Fruit fly (Drosophila melanogaster) whole organism, embryonic: Measurements from ENCODE around the gene Cyp4d21.

Experiments used
- CG10267 ChIP-seq: fragments of 200-800 bp; sonication (Bioruptor generic); optimal IDR thresholded peaks from 2 replicates; lab custom pipeline; 2018; ENCODE audit warnings: missing biosample characterization, mild to moderate bottlenecking, missing genetic modification characterization, moderate library complexity
- CG11696 ChIP-seq: fragments of 200-800 bp; sonication (Bioruptor generic); IDR thresholded peaks from 2 replicates; pipeline ENCODE4 v1.3.6; 2022; ENCODE audit warnings: missing biosample characterization, missing genetic modification characterization
- CG12071 ChIP-seq: fragments of 200-800 bp; sonication (Bioruptor generic); optimal IDR thresholded peaks from 3 replicates; lab custom pipeline; 2018; ENCODE audit warnings: missing biosample characterization, mild to moderate bottlenecking, missing genetic modification characterization
- CG12299 ChIP-seq: fragments of 200-800 bp; sonication (Bioruptor generic); optimal IDR thresholded peaks from 2 replicates; lab custom pipeline; 2018; ENCODE audit warnings: missing biosample characterization, mild to moderate bottlenecking, missing genetic modification characterization
- CG14860 ChIP-seq: fragments of 200-800 bp; sonication (Bioruptor generic); IDR thresholded peaks from 3 replicates; pipeline ENCODE4 v1.3.6; 2022; ENCODE audit warnings: missing biosample characterization, missing genetic modification characterization; ENCODE audit not compliant: partially characterized antibody
- CG15479 ChIP-seq: fragments of 200-800 bp; sonication (Bioruptor generic); optimal IDR thresholded peaks from 3 replicates; lab custom pipeline; 2019; ENCODE audit warnings: missing biosample characterization, mild to moderate bottlenecking, missing genetic modification characterization, moderate library complexity
- CG17612 ChIP-seq: fragments of 200-800 bp; sonication (Bioruptor generic); IDR thresholded peaks from 2 replicates; pipeline ENCODE4 v1.3.6; 2022; ENCODE audit warnings: missing biosample characterization, missing genetic modification characterization
- CG18476 ChIP-seq: fragments of 200-800 bp; sonication (Bioruptor generic); optimal IDR thresholded peaks from 2 replicates; lab custom pipeline; 2016; ENCODE audit warnings: missing biosample characterization, mild to moderate bottlenecking, missing genetic modification characterization
- CG18764 ChIP-seq: fragments of 200-800 bp; sonication (Bioruptor generic); optimal IDR thresholded peaks from 3 replicates; lab custom pipeline; 2016; ENCODE audit warnings: missing biosample characterization, missing genetic modification characterization
- CG30403 ChIP-seq: fragments of 200-800 bp; sonication (Bioruptor generic); optimal IDR thresholded peaks from 3 replicates; lab custom pipeline; 2016; ENCODE audit warnings: missing biosample characterization, missing genetic modification characterization
- CG31224 ChIP-seq: fragments of 200-800 bp; sonication (Bioruptor generic); IDR thresholded peaks from 2 replicates; pipeline ENCODE4 v1.3.6; 2022; ENCODE audit warnings: missing biosample characterization, missing genetic modification characterization
- CG6254 ChIP-seq: fragments of 200-800 bp; sonication (Bioruptor generic); optimal IDR thresholded peaks from 3 replicates; lab custom pipeline; 2017; ENCODE audit warnings: mild to moderate bottlenecking, missing biosample characterization, missing genetic modification reagents, missing genetic modification characterization
- CG6654 ChIP-seq: fragments of 200-800 bp; sonication (Bioruptor generic); optimal IDR thresholded peaks from 2 replicates; lab custom pipeline; 2017; ENCODE audit warnings: missing biosample characterization, mild to moderate bottlenecking, missing genetic modification characterization
- CG7928 ChIP-seq: fragments of 200-800 bp; sonication (Bioruptor generic); optimal IDR thresholded peaks from 2 replicates; lab custom pipeline; 2017; ENCODE audit warnings: missing biosample characterization, mild to moderate bottlenecking, missing genetic modification characterization
- CG8765 ChIP-seq: fragments of 200-800 bp; sonication (Bioruptor generic); IDR thresholded peaks from 2 replicates; pipeline ENCODE4 v1.3.6; 2022; ENCODE audit warnings: missing biosample characterization, missing genetic modification characterization
- CG9876 ChIP-seq: fragments of 200-800 bp; sonication (Bioruptor generic); optimal IDR thresholded peaks from 2 replicates; lab custom pipeline; 2016; ENCODE audit warnings: missing biosample characterization, missing genetic modification characterization
- Dfd ChIP-seq, 2 experiments: fragments of >200 bp; optimal IDR thresholded peaks; 2 replicates each; lab custom pipeline; 2017; ENCODE audit warnings: missing biosample characterization in 2 of 2, missing genetic modification characterization in 2 of 2
- ERR ChIP-seq: fragments of 200-800 bp; sonication (Bioruptor generic); optimal IDR thresholded peaks from 2 replicates; lab custom pipeline; 2016; ENCODE audit warnings: missing biosample characterization, missing genetic modification characterization
- Ets97D ChIP-seq: fragments of 200-800 bp; sonication (Bioruptor generic); optimal IDR thresholded peaks from 3 replicates; lab custom pipeline; 2016; ENCODE audit warnings: missing biosample characterization, missing genetic modification characterization
- H2.0 ChIP-seq: fragments of 200-800 bp; sonication (Bioruptor generic); IDR thresholded peaks from 2 replicates; pipeline ENCODE4 v1.3.6; 2022; ENCODE audit warnings: missing biosample characterization, missing genetic modification characterization
- HLH3B ChIP-seq: fragments of 200-800 bp; sonication (Bioruptor generic); IDR thresholded peaks from 2 replicates; pipeline ENCODE4 v1.3.6; 2022; ENCODE audit warnings: missing biosample characterization, missing genetic modification characterization
- HLH54F ChIP-seq: fragments of 200-800 bp; sonication (Bioruptor generic); optimal IDR thresholded peaks from 3 replicates; lab custom pipeline; 2016; ENCODE audit warnings: missing biosample characterization, missing genetic modification characterization
- Hand ChIP-seq: fragments of 200-800 bp; sonication (Bioruptor generic); optimal IDR thresholded peaks from 2 replicates; lab custom pipeline; 2017; ENCODE audit warnings: mild to moderate bottlenecking, missing biosample characterization, missing genetic modification reagents, missing genetic modification characterization
- Hr3 ChIP-seq: fragments of 200-800 bp; sonication (Bioruptor generic); optimal IDR thresholded peaks from 3 replicates; lab custom pipeline; 2016; ENCODE audit warnings: missing biosample characterization, missing genetic modification characterization
- Hsf ChIP-seq: fragments of 200-800 bp; sonication (Bioruptor generic); optimal IDR thresholded peaks from 3 replicates; lab custom pipeline; 2016; ENCODE audit warnings: missing biosample characterization, missing genetic modification characterization
- Lpt ChIP-seq: fragments of >200 bp; optimal IDR thresholded peaks from 2 replicates; lab custom pipeline; 2018; ENCODE audit warnings: missing biosample characterization, missing genetic modification characterization
- Rfx ChIP-seq: fragments of 200-800 bp; sonication (Bioruptor generic); IDR thresholded peaks from 2 replicates; pipeline ENCODE4 v1.3.6; 2022; ENCODE audit warnings: missing biosample characterization, missing genetic modification characterization
- Sox102F ChIP-seq: fragments of 200-800 bp; sonication (Bioruptor generic); optimal IDR thresholded peaks from 2 replicates; lab custom pipeline; 2018; ENCODE audit warnings: missing biosample characterization, mild to moderate bottlenecking, missing genetic modification characterization, moderate library complexity
- bbx ChIP-seq: fragments of 200-800 bp; sonication (Bioruptor generic); IDR thresholded peaks from 2 replicates; pipeline ENCODE4 v1.3.6; 2022; ENCODE audit warnings: missing biosample characterization, missing genetic modification characterization; ENCODE audit not compliant: partially characterized antibody
- caup ChIP-seq: fragments of 200-800 bp; sonication (Bioruptor generic); optimal IDR thresholded peaks from 3 replicates; lab custom pipeline; 2017; ENCODE audit warnings: missing biosample characterization, mild to moderate bottlenecking, missing genetic modification characterization, moderate library complexity; ENCODE audit not compliant: severe bottlenecking
- chn ChIP-seq: fragments of 200-800 bp; sonication (Bioruptor generic); optimal IDR thresholded peaks from 2 replicates; lab custom pipeline; 2016; ENCODE audit warnings: missing biosample characterization, missing genetic modification characterization
- gce ChIP-seq: fragments of 200-800 bp; sonication (Bioruptor generic); IDR thresholded peaks from 3 replicates; pipeline ENCODE4 v1.3.6; 2022; ENCODE audit warnings: missing biosample characterization, missing genetic modification characterization
- gcm ChIP-seq: fragments of 200-800 bp; sonication (Bioruptor generic); optimal IDR thresholded peaks from 2 replicates; lab custom pipeline; 2019; ENCODE audit warnings: missing biosample characterization, mild to moderate bottlenecking, missing genetic modification characterization, moderate library complexity
- grau ChIP-seq: fragments of 200-800 bp; optimal IDR thresholded peaks from 3 replicates; lab custom pipeline; 2019; ENCODE audit warnings: missing biosample characterization, mild to moderate bottlenecking, missing genetic modification characterization, moderate library complexity
- gsb-n ChIP-seq: fragments of 200-800 bp; sonication (Bioruptor generic); optimal IDR thresholded peaks from 3 replicates; lab custom pipeline; 2018; ENCODE audit warnings: missing biosample characterization, mild to moderate bottlenecking, missing genetic modification characterization
- gt ChIP-seq: fragments of 200-800 bp; sonication (Bioruptor generic); IDR thresholded peaks from 2 replicates; pipeline ENCODE4 v1.3.6; 2022; ENCODE audit warnings: missing biosample characterization, missing genetic modification characterization
- hbn ChIP-seq: fragments of 200-800 bp; sonication (Bioruptor generic); IDR thresholded peaks from 2 replicates; pipeline ENCODE4 v1.3.6; 2022; ENCODE audit warnings: missing biosample characterization, missing genetic modification characterization; ENCODE audit not compliant: partially characterized antibody
- luna ChIP-seq: fragments of 200-800 bp; sonication (Bioruptor generic); optimal IDR thresholded peaks from 2 replicates; lab custom pipeline; 2016; ENCODE audit warnings: missing biosample characterization, missing genetic modification characterization
- peb ChIP-seq: fragments of 200-800 bp; sonication (Bioruptor generic); IDR thresholded peaks from 2 replicates; pipeline ENCODE4 v1.3.6; 2022; ENCODE audit warnings: missing biosample characterization, missing genetic modification characterization
- pnt ChIP-seq: fragments of 200-800 bp; sonication (Bioruptor generic); optimal IDR thresholded peaks from 3 replicates; lab custom pipeline; 2016; ENCODE audit warnings: missing biosample characterization, missing genetic modification characterization
- prd ChIP-seq, 3 experiments: fragments of >200 bp in 2 of 3; fragments of 200-800 bp in 1 of 3; sonication (Bioruptor generic) in 1 of 3; optimal IDR thresholded peaks in 2 of 3; IDR thresholded peaks in 1 of 3; 2 replicates in 2 of 3; 3 replicates in 1 of 3; pipeline versions ENCODE4 v1.3.6 to Lab custom; 2017 to 2022; ENCODE audit warnings: missing biosample characterization in 1 of 3, missing genetic modification characterization in 1 of 3
- rib ChIP-seq: fragments of 200-800 bp; sonication (Bioruptor generic); IDR thresholded peaks from 2 replicates; pipeline ENCODE4 v1.3.6; 2022; ENCODE audit warnings: missing biosample characterization, missing genetic modification characterization
- run ChIP-seq: fragments of 200-800 bp; sonication (Bioruptor generic); optimal IDR thresholded peaks from 3 replicates; lab custom pipeline; 2018; ENCODE audit warnings: missing biosample characterization, mild to moderate bottlenecking, missing genetic modification characterization
- sim ChIP-seq: fragments of 200-800 bp; sonication (Bioruptor generic); IDR thresholded peaks from 2 replicates; pipeline ENCODE4 v1.3.6; 2022; ENCODE audit warnings: missing biosample characterization, missing genetic modification characterization
- sna ChIP-seq: fragments of 200-800 bp; sonication (Bioruptor generic); IDR thresholded peaks from 2 replicates; pipeline ENCODE4 v1.3.6; 2022; ENCODE audit warnings: missing biosample characterization, missing genetic modification characterization; ENCODE audit not compliant: partially characterized antibody
- so ChIP-seq: fragments of 200-800 bp; sonication (Bioruptor generic); IDR thresholded peaks from 3 replicates; pipeline ENCODE4 v1.3.6; 2022; ENCODE audit warnings: missing biosample characterization, missing genetic modification characterization
- sr ChIP-seq: fragments of 200-800 bp; sonication (Bioruptor generic); IDR thresholded peaks from 3 replicates; pipeline ENCODE4 v1.3.6; 2022; ENCODE audit warnings: missing biosample characterization, missing genetic modification characterization
- sug ChIP-seq: fragments of 200-800 bp; optimal IDR thresholded peaks from 2 replicates; lab custom pipeline; 2019; ENCODE audit warnings: missing biosample characterization, mild to moderate bottlenecking, missing genetic modification characterization, moderate library complexity
- toy ChIP-seq: fragments of 200-800 bp; sonication (Bioruptor generic); IDR thresholded peaks from 2 replicates; pipeline ENCODE4 v1.3.6; 2022; ENCODE audit warnings: missing biosample characterization, missing genetic modification characterization
- tup ChIP-seq: fragments of 200-800 bp; sonication (Bioruptor generic); optimal IDR thresholded peaks from 2 replicates; lab custom pipeline; 2016; ENCODE audit warnings: missing biosample characterization, mild to moderate bottlenecking, missing genetic modification characterization, moderate library complexity
- unc-4 ChIP-seq: fragments of 200-800 bp; sonication (Bioruptor generic); IDR thresholded peaks from 2 replicates; pipeline ENCODE4 v1.3.6; 2022; ENCODE audit warnings: missing biosample characterization, missing genetic modification characterization; ENCODE audit not compliant: partially characterized antibody

Cyp4d21 gene

DNA sequence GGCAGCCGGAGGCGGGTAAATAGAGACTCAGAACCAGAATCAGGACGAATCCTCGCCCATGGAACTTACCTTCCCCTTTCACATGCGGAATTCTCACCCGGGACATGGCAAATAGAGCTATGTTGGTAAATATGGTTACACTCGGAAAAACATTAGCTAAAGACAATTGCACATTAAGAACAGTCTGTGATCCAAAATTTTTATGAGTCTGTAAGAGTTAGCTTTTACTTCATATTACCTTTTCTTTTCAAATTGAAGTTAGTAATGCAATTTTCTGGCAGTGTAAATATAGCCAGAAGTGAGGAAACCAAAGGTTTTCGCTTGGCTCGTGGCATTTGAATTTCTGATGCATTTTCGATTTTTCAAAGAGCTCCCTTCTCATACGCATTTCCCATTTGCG lies 29.8 kb downstream of the Cyp4d21 start (continued):
- peak; percentile 41 for TF ChIP-seq CG30403 (GFP tag; lab: Kevin White, UChicago)
- peak; percentile 44 for TF ChIP-seq CG6254 (GFP tag; lab: Kevin White, UChicago)
- no peak for TF ChIP-seq luna (GFP tag; lab: Kevin White, UChicago)
- TF ChIP-seq peb: 0 out of 2 replicates have a peak, but pooled peaks have one; percentile 12
- no peak for TF ChIP-seq caup
- 0 out of 3 replicates have a peak, but pooled peaks have one; percentile 44 for TF ChIP-seq gce
- TF ChIP-seq Hand (GFP tag; lab: Kevin White, UChicago): no peak
- TF ChIP-seq H2.0 (GFP tag; lab: Robert Waterston, UW): no peak
- 0 out of 2 replicates have a peak, but pooled peaks have one; percentile 27 for TF ChIP-seq CG11696 (GFP tag; lab: Robert Waterston, UW)
- no peak for TF ChIP-seq tup (GFP tag; lab: Kevin White, UChicago)
- no peak for TF ChIP-seq CG14860 (GFP tag; lab: Robert Waterston, UW)
- TF ChIP-seq CG18476: no peak
- TF ChIP-seq CG8765 (GFP tag; lab: Robert Waterston, UW): peak; percentile 76; the same call in 1 of the 2 replicates
- TF ChIP-seq HLH3B (GFP tag; lab: Robert Waterston, UW): no peak
- TF ChIP-seq HLH54F: no peak
- peak; percentile 10 for TF ChIP-seq grau
- no peak for TF ChIP-seq Lpt (GFP tag; lab: Kevin White, UChicago)
- TF ChIP-seq hbn (GFP tag; lab: Robert Waterston, UW): no peak
- TF ChIP-seq gcm (GFP tag; lab: Kevin White, UChicago): no peak
- peak; percentile 4 for TF ChIP-seq CG18764
- 0 out of 2 replicates have a peak, but pooled peaks have one; percentile 17 for TF ChIP-seq gt (GFP tag; lab: Robert Waterston, UW)
- no peak for TF ChIP-seq sim (GFP tag; lab: Robert Waterston, UW)
- peak; percentile 32 for TF ChIP-seq CG15479 (GFP tag; lab: Kevin White, UChicago)
- no peak for TF ChIP-seq CG7928
- TF ChIP-seq rib: no peak
- TF ChIP-seq sr (GFP tag; lab: Robert Waterston, UW): no peak
- no peak for TF ChIP-seq sna
- TF ChIP-seq unc-4 (GFP tag; lab: Robert Waterston, UW): no peak
- no peak for TF ChIP-seq CG12299 (tag; lab: Kevin White, UChicago)
- no peak for TF ChIP-seq sug (tag; lab: Kevin White, UChicago)
- TF ChIP-seq Dfd (GFP tag; optimal IDR thresholded peaks at IDR 0.05; lab: Kevin White, UChicago): no peak
- no peak for TF ChIP-seq bbx (GFP tag; lab: Robert Waterston, UW)
- 0 out of 2 replicates have a peak, but pooled peaks have one; percentile 22 for TF ChIP-seq toy
- TF ChIP-seq CG31224 (GFP tag; lab: Robert Waterston, UW): no peak
- TF ChIP-seq CG17612 (GFP tag; lab: Robert Waterston, UW): no peak
- TF ChIP-seq Rfx (GFP tag; lab: Robert Waterston, UW): no peak
- TF ChIP-seq chn (GFP tag; lab: Kevin White, UChicago): peak; percentile 52
- no peak for TF ChIP-seq ERR
- no peak for TF ChIP-seq Hr3 (GFP tag; lab: Kevin White, UChicago)
- peak; percentile 50 for TF ChIP-seq CG10267 (tag; lab: Kevin White, UChicago)
- no peak for TF ChIP-seq Ets97D (GFP tag; lab: Kevin White, UChicago)
- peak; percentile 49 for TF ChIP-seq pnt
- no peak for TF ChIP-seq run (tag; lab: Kevin White, UChicago)
- TF ChIP-seq CG9876 (GFP tag; lab: Kevin White, UChicago): no peak
- no peak for TF ChIP-seq prd (optimal IDR thresholded peaks at IDR 0.05; lab: Kevin White, UChicago)
- TF ChIP-seq prd (GFP tag; IDR thresholded peaks at IDR 0.05; lab: Robert Waterston, UW): peak; percentile 91
- no peak for TF ChIP-seq CG12071 (GFP tag; lab: Kevin White, UChicago)
- TF ChIP-seq Sox102F: peak; percentile 51
- no peak for TF ChIP-seq so (GFP tag; lab: Robert Waterston, UW)
- TF ChIP-seq gsb-n (tag; lab: Kevin White, UChicago): peak; percentile 42
- no peak for TF ChIP-seq CG6654
- peak; percentile 23 for TF ChIP-seq Hsf
